Worm (Caenorhabditis elegans): Measurements from ENCODE around the gene R12C12.10.

DNA sequence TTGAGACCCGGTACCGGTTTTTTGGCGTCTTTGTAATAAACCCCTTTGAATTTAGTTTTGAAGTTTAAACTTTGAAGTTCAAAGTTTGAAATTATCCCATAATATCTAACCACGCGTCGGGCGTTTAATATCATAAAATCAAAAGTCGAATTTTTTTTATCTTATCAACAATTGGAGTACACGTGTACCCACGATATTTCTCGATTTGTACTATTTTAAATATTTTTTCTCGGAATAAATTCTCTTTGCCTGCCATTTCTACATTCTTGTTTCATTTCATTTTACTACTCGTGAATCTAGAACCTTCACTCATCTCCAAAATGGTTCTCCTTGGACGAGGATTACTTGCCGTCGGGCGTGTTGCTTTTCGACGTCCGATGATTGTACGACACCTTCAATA, 7.1 kb upstream of the R12C12.10 start, which contains the start of gene gldc-1:
- no peak for TF ChIP-seq xnd-1 (tag; optimal IDR thresholded peaks at IDR 0.05)
- TF ChIP-seq F33H1.4 (GFP tag; IDR thresholded peaks at IDR 0.05) = no peak
- TF ChIP-seq somi-1 (GFP tag; optimal IDR thresholded peaks at IDR 0.05) = no peak
- TF ChIP-seq sea-2 (GFP tag; IDR thresholded peaks at IDR 0.05) = no peak
- TF ChIP-seq ama-1 (optimal IDR thresholded peaks at IDR 0.05) = no peak
- TF ChIP-seq ama-1 (GFP tag; optimal IDR thresholded peaks at IDR 0.05) = no peak
- TF ChIP-seq rec-8 (tag; optimal IDR thresholded peaks at IDR 0.05) = no peak
- no peak for TF ChIP-seq rcor-1 (GFP tag; IDR thresholded peaks at IDR 0.05)
